Worm (Caenorhabditis elegans) whole organism, L3 larva: ENCODE results near the gene clec-230.

Source experiments
- aly-2 ChIP-seq: fragments of 150-350 bp; optimal IDR thresholded peaks from 2 replicates; lab custom pipeline; 2014; ENCODE audit warnings: missing biosample characterization, missing genetic modification characterization
- elt-3 ChIP-seq, 3 experiments: fragments of 150-350 bp in 1 of 3; sonication (generic microtip) in 2 of 3; optimal IDR thresholded peaks; 2 replicates in 2 of 3; 4 replicates in 1 of 3; lab custom pipeline; 2014 to 2017; ENCODE audit warnings: missing biosample characterization in 3 of 3, missing genetic modification characterization in 3 of 3
- jun-1 ChIP-seq: fragments of 150-350 bp; optimal IDR thresholded peaks from 2 replicates; lab custom pipeline; 2014; ENCODE audit warnings: missing biosample characterization, missing genetic modification reagents, missing genetic modification characterization
- nhr-237 ChIP-seq: fragments of 150-350 bp; optimal IDR thresholded peaks from 2 replicates; lab custom pipeline; 2014; ENCODE audit warnings: missing biosample characterization, missing genetic modification characterization
- nhr-25 ChIP-seq: sonication (generic microtip); optimal IDR thresholded peaks from 2 replicates; lab custom pipeline; 2017; ENCODE audit warnings: missing biosample characterization, missing genetic modification characterization
- nhr-28 ChIP-seq: fragments of 150-350 bp; optimal IDR thresholded peaks from 2 replicates; lab custom pipeline; 2014; ENCODE audit warnings: missing biosample characterization, missing genetic modification characterization
- skn-1 ChIP-seq: fragments of 150-350 bp; optimal IDR thresholded peaks from 2 replicates; lab custom pipeline; 2014; ENCODE audit warnings: missing biosample characterization, missing genetic modification characterization
- ztf-11 ChIP-seq: fragments of 150-350 bp; optimal IDR thresholded peaks from 2 replicates; lab custom pipeline; 2014; ENCODE audit warnings: missing biosample characterization, missing genetic modification characterization

ce11 chrV:15318638-15319037 is 30.3 kb downstream of the clec-230 start, which contains the start of gene nhr-291:
- TF ChIP-seq ztf-11 (tag; lab: Kevin White, UChicago) (no peak), nhr-28 (tag; lab: Kevin White, UChicago) (no peak), nhr-25 (tag; lab: Kevin White, UChicago) (no peak), nhr-237 (tag; lab: Kevin White, UChicago) (no peak), jun-1 (tag; lab: Kevin White, UChicago) (peak; percentile 93), skn-1 (tag; lab: Kevin White, UChicago) (peak; percentile 62), aly-2 (tag; lab: Kevin White, UChicago) (no peak), elt-3 (tag; optimal IDR thresholded peaks at IDR 0.05; lab: Kevin White, UChicago) (no peak)
